Fruit fly (Drosophila melanogaster) whole organism, embryonic: ENCODE measurements around the gene CG18581.
A peak's percentile ranks its signal among the peaks of the same experiment; 100 is the strongest.

Experiments used
- Atf-2 ChIP-seq: fragments of 200-800 bp; sonication (Bioruptor generic); optimal IDR thresholded peaks from 2 replicates; lab custom pipeline; 2016; ENCODE audit warnings: missing biosample characterization, missing genetic modification characterization
- Awh ChIP-seq: fragments of 200-800 bp; sonication (Bioruptor generic); IDR thresholded peaks from 2 replicates; pipeline ENCODE4, ENCODE4 v1.3.6; 2022; ENCODE audit warnings: missing biosample characterization, missing genetic modification characterization
- Bteb2 ChIP-seq: fragments of 200-800 bp; sonication (Bioruptor generic); optimal IDR thresholded peaks from 2 replicates; lab custom pipeline; 2016; ENCODE audit warnings: missing biosample characterization, missing genetic modification characterization
- CG10209 ChIP-seq: fragments of 200-800 bp; sonication (Bioruptor generic); optimal IDR thresholded peaks from 3 replicates; lab custom pipeline; 2017; ENCODE audit warnings: missing biosample characterization, mild to moderate bottlenecking, missing genetic modification characterization, missing genetic modification reagents
- CG10431 ChIP-seq: fragments of 200-800 bp; sonication (Bioruptor generic); optimal IDR thresholded peaks from 3 replicates; lab custom pipeline; 2018; ENCODE audit warnings: missing biosample characterization, mild to moderate bottlenecking, missing genetic modification characterization
- CG11247 ChIP-seq: fragments of 200-800 bp; sonication (Bioruptor generic); IDR thresholded peaks from 2 replicates; pipeline ENCODE4 v1.3.6; 2022; ENCODE audit warnings: missing biosample characterization, missing genetic modification characterization
- CG13123 ChIP-seq: fragments of 200-800 bp; sonication (Bioruptor generic); optimal IDR thresholded peaks from 2 replicates; lab custom pipeline; 2016; ENCODE audit warnings: missing biosample characterization, missing genetic modification characterization
- CG14860 ChIP-seq: fragments of 200-800 bp; sonication (Bioruptor generic); IDR thresholded peaks from 3 replicates; pipeline ENCODE4 v1.3.6; 2022; ENCODE audit warnings: missing biosample characterization, missing genetic modification characterization; ENCODE audit not compliant: partially characterized antibody
- CG15073 ChIP-seq: fragments of 200-800 bp; sonication (Bioruptor generic); optimal IDR thresholded peaks from 2 replicates; lab custom pipeline; 2016; ENCODE audit warnings: missing biosample characterization, missing genetic modification characterization
- CG15696 ChIP-seq: fragments of 200-800 bp; sonication (Bioruptor generic); optimal IDR thresholded peaks from 2 replicates; lab custom pipeline; 2019; ENCODE audit warnings: missing biosample characterization, mild to moderate bottlenecking, missing genetic modification characterization, moderate library complexity
- CG2120 ChIP-seq: fragments of 200-800 bp; sonication (Bioruptor generic); optimal IDR thresholded peaks from 3 replicates; lab custom pipeline; 2016; ENCODE audit warnings: missing biosample characterization, missing genetic modification characterization
- CG32772 ChIP-seq: fragments of 200-800 bp; sonication (Bioruptor generic); IDR thresholded peaks from 2 replicates; pipeline ENCODE4 v1.3.6; 2022; ENCODE audit warnings: missing biosample characterization, missing genetic modification characterization
- CG3407 ChIP-seq: fragments of 200-800 bp; sonication (Bioruptor generic); optimal IDR thresholded peaks from 2 replicates; lab custom pipeline; 2018; ENCODE audit warnings: missing biosample characterization, mild to moderate bottlenecking, missing genetic modification characterization
- CG34376 ChIP-seq: fragments of 200-800 bp; sonication (Bioruptor generic); optimal IDR thresholded peaks from 2 replicates; lab custom pipeline; 2018; ENCODE audit warnings: missing biosample characterization, mild to moderate bottlenecking, missing genetic modification characterization
- CG43689 ChIP-seq: fragments of 200-800 bp; sonication (Bioruptor generic); IDR thresholded peaks from 2 replicates; pipeline ENCODE4 v1.3.6; 2022; ENCODE audit warnings: missing biosample characterization, missing genetic modification characterization
- CG6654 ChIP-seq: fragments of 200-800 bp; sonication (Bioruptor generic); optimal IDR thresholded peaks from 2 replicates; lab custom pipeline; 2017; ENCODE audit warnings: missing biosample characterization, mild to moderate bottlenecking, missing genetic modification characterization
- CG7786 ChIP-seq: fragments of 200-800 bp; sonication (Bioruptor generic); optimal IDR thresholded peaks from 2 replicates; lab custom pipeline; 2016; ENCODE audit warnings: missing biosample characterization, missing genetic modification characterization
- CG7928 ChIP-seq: fragments of 200-800 bp; sonication (Bioruptor generic); optimal IDR thresholded peaks from 2 replicates; lab custom pipeline; 2017; ENCODE audit warnings: missing biosample characterization, mild to moderate bottlenecking, missing genetic modification characterization
- CG8290 ChIP-seq, 3 experiments: fragments of 200-800 bp; sonication (Bioruptor generic); optimal IDR thresholded peaks; 2 replicates each; lab custom pipeline; 2016 to 2019; ENCODE audit warnings: missing biosample characterization in 3 of 3, missing genetic modification characterization in 3 of 3, mild to moderate bottlenecking in 2 of 3, moderate library complexity in 1 of 3
- D19B ChIP-seq: fragments of 200-800 bp; sonication (Bioruptor generic); optimal IDR thresholded peaks from 2 replicates; lab custom pipeline; 2017; ENCODE audit warnings: missing biosample characterization, mild to moderate bottlenecking, missing genetic modification characterization
- Dll ChIP-seq: fragments of 200-800 bp; sonication (Bioruptor generic); IDR thresholded peaks from 4 replicates; pipeline ENCODE4 v1.3.6; 2022; ENCODE audit warnings: missing biosample characterization, missing genetic modification characterization; ENCODE audit not compliant: partially characterized antibody
- Drgx ChIP-seq: fragments of 200-800 bp; sonication (Bioruptor generic); IDR thresholded peaks from 2 replicates; pipeline ENCODE4 v1.3.6; 2022; ENCODE audit warnings: missing biosample characterization, missing genetic modification characterization
- Hmr ChIP-seq: fragments of 200-800 bp; sonication (Bioruptor generic); optimal IDR thresholded peaks from 3 replicates; lab custom pipeline; 2017; ENCODE audit warnings: mild to moderate bottlenecking, missing biosample characterization, missing genetic modification reagents, missing genetic modification characterization
- Mes4 ChIP-seq: fragments of 200-800 bp; sonication (Bioruptor generic); optimal IDR thresholded peaks from 2 replicates; lab custom pipeline; 2016; ENCODE audit warnings: missing biosample characterization, missing genetic modification characterization
- Nf-YC ChIP-seq: fragments of 200-800 bp; optimal IDR thresholded peaks from 3 replicates; lab custom pipeline; 2019; ENCODE audit warnings: missing biosample characterization, mild to moderate bottlenecking, missing genetic modification characterization, moderate library complexity
- Opbp ChIP-seq: fragments of 200-800 bp; sonication (Bioruptor generic); IDR thresholded peaks from 3 replicates; pipeline ENCODE4 v1.3.6; 2022; ENCODE audit warnings: missing biosample characterization, missing genetic modification characterization; ENCODE audit not compliant: partially characterized antibody
- Spps ChIP-seq: fragments of 200-800 bp; sonication (Bioruptor generic); optimal IDR thresholded peaks from 2 replicates; lab custom pipeline; 2018; ENCODE audit warnings: missing biosample characterization, mild to moderate bottlenecking, missing genetic modification characterization
- TFAM ChIP-seq: fragments of 200-800 bp; sonication (Bioruptor generic); optimal IDR thresholded peaks from 2 replicates; lab custom pipeline; 2017; ENCODE audit warnings: missing biosample characterization, missing genetic modification characterization, inconsistent platforms
- Taf1 ChIP-seq: fragments of 200-800 bp; sonication (Bioruptor generic); IDR thresholded peaks from 2 replicates; pipeline ENCODE4 v1.3.6; 2022; ENCODE audit warnings: missing biosample characterization, missing genetic modification characterization
- btn ChIP-seq: fragments of 200-800 bp; sonication (Bioruptor generic); optimal IDR thresholded peaks from 2 replicates; lab custom pipeline; 2016; ENCODE audit warnings: missing biosample characterization, missing genetic modification characterization
- chm ChIP-seq: fragments of 200-800 bp; sonication (Bioruptor generic); IDR thresholded peaks from 2 replicates; pipeline ENCODE4 v1.3.6; 2022; ENCODE audit warnings: missing biosample characterization, missing genetic modification characterization
- dati ChIP-seq: fragments of 200-800 bp; sonication (Bioruptor generic); IDR thresholded peaks from 2 replicates; pipeline ENCODE4 v1.3.6; 2022; ENCODE audit warnings: missing biosample characterization, missing genetic modification characterization
- fd64A ChIP-seq: fragments of 200-800 bp; sonication (Bioruptor generic); optimal IDR thresholded peaks from 3 replicates; lab custom pipeline; 2018; ENCODE audit warnings: missing biosample characterization, mild to moderate bottlenecking, missing genetic modification characterization
- gcm2 ChIP-seq: fragments of 200-800 bp; sonication (Bioruptor generic); optimal IDR thresholded peaks from 2 replicates; lab custom pipeline; 2016; ENCODE audit warnings: missing biosample characterization, missing genetic modification characterization
- grau ChIP-seq: fragments of 200-800 bp; optimal IDR thresholded peaks from 3 replicates; lab custom pipeline; 2019; ENCODE audit warnings: missing biosample characterization, mild to moderate bottlenecking, missing genetic modification characterization, moderate library complexity
- ham ChIP-seq: fragments of 200-800 bp; sonication (Bioruptor generic); IDR thresholded peaks from 2 replicates; pipeline ENCODE4 v1.3.6; 2022; ENCODE audit warnings: missing biosample characterization, missing genetic modification characterization
- hb ChIP-seq: fragments of 200-800 bp; sonication (Bioruptor generic); IDR thresholded peaks from 3 replicates; pipeline ENCODE4 v1.3.6; 2022; ENCODE audit warnings: missing biosample characterization, missing genetic modification characterization; ENCODE audit not compliant: partially characterized antibody
- jumu ChIP-seq: fragments of 200-800 bp; sonication (Bioruptor generic); optimal IDR thresholded peaks from 3 replicates; lab custom pipeline; 2016; ENCODE audit warnings: missing biosample characterization, missing genetic modification characterization
- kah ChIP-seq: fragments of 200-800 bp; sonication (Bioruptor generic); optimal IDR thresholded peaks from 2 replicates; lab custom pipeline; 2018; ENCODE audit warnings: missing biosample characterization, mild to moderate bottlenecking, missing genetic modification characterization
- kni ChIP-seq: fragments of 200-800 bp; sonication (Bioruptor generic); optimal IDR thresholded peaks from 3 replicates; lab custom pipeline; 2017; ENCODE audit warnings: mild to moderate bottlenecking, missing biosample characterization, missing genetic modification reagents, missing genetic modification characterization
- knrl ChIP-seq: fragments of 200-800 bp; sonication (Bioruptor generic); IDR thresholded peaks from 3 replicates; pipeline ENCODE4 v1.3.6; 2022; ENCODE audit warnings: missing biosample characterization, missing genetic modification characterization; ENCODE audit not compliant: partially characterized antibody
- maf-S ChIP-seq: fragments of 200-800 bp; sonication (Bioruptor generic); optimal IDR thresholded peaks from 2 replicates; lab custom pipeline; 2016; ENCODE audit warnings: missing biosample characterization, missing genetic modification characterization
- pnt ChIP-seq: fragments of 200-800 bp; sonication (Bioruptor generic); optimal IDR thresholded peaks from 3 replicates; lab custom pipeline; 2016; ENCODE audit warnings: missing biosample characterization, missing genetic modification characterization
- psq ChIP-seq: fragments of 200-800 bp; sonication (Bioruptor generic); optimal IDR thresholded peaks from 2 replicates; lab custom pipeline; 2017; ENCODE audit warnings: missing biosample characterization, missing genetic modification characterization
- shn ChIP-seq: fragments of 200-800 bp; sonication (Bioruptor generic); optimal IDR thresholded peaks from 3 replicates; lab custom pipeline; 2016; ENCODE audit warnings: missing biosample characterization, missing genetic modification characterization
- sisA ChIP-seq: fragments of 200-800 bp; sonication (Bioruptor generic); IDR thresholded peaks from 2 replicates; pipeline ENCODE4 v1.3.6; 2022; ENCODE audit warnings: missing biosample characterization, missing genetic modification characterization
- sqz ChIP-seq: fragments of 200-800 bp; sonication (Bioruptor generic); optimal IDR thresholded peaks from 3 replicates; lab custom pipeline; 2018; ENCODE audit warnings: missing biosample characterization, mild to moderate bottlenecking, missing genetic modification characterization
- sr ChIP-seq: fragments of 200-800 bp; sonication (Bioruptor generic); IDR thresholded peaks from 3 replicates; pipeline ENCODE4 v1.3.6; 2022; ENCODE audit warnings: missing biosample characterization, missing genetic modification characterization
- vfl ChIP-seq: fragments of 200-800 bp; sonication (Bioruptor generic); optimal IDR thresholded peaks from 2 replicates; lab custom pipeline; 2016; ENCODE audit warnings: missing biosample characterization, missing genetic modification characterization
- wdn ChIP-seq: fragments of 200-800 bp; sonication (Bioruptor generic); IDR thresholded peaks from 2 replicates; pipeline ENCODE4 v1.3.6; 2022; ENCODE audit warnings: missing biosample characterization, missing genetic modification characterization

CG18581 gene

dm6 chr3L:15011638-15012335 lies 38.2 kb downstream of the CG18581 start (continued):
- TF ChIP-seq CG6654 (peak; percentile 13), grau (tag; lab: Kevin White, UChicago) (peak; percentile 78), btn (GFP tag; lab: Kevin White, UChicago) (no peak), wdn (GFP tag; lab: Robert Waterston, UW) (no peak), jumu (GFP tag; lab: Kevin White, UChicago) (peak; percentile 15), Hmr (peak; percentile 62), CG11247 (GFP tag; lab: Robert Waterston, UW) (peak; percentile 69), CG15073 (GFP tag; lab: Kevin White, UChicago) (no peak), CG7786 (GFP tag; lab: Kevin White, UChicago) (no peak), Taf1 (GFP tag; lab: Robert Waterston, UW) (peak; percentile 55; the same call in 1 of the 2 replicates), Dll (no peak), dati (GFP tag; lab: Robert Waterston, UW) (no peak), CG14860 (GFP tag; lab: Robert Waterston, UW) (no peak), CG8290 (GFP tag; optimal IDR thresholded peaks at IDR 0.05; lab: Kevin White, UChicago) (peak; percentile 28), CG8290 (tag; optimal IDR thresholded peaks at IDR 0.05; lab: Kevin White, UChicago) (no peak), sr (GFP tag; lab: Robert Waterston, UW) (no peak), kni (GFP tag; lab: Kevin White, UChicago) (no peak), sqz (GFP tag; lab: Kevin White, UChicago) (peak; percentile 65), CG3407 (GFP tag; lab: Kevin White, UChicago) (peak; percentile 62), sisA (GFP tag; lab: Robert Waterston, UW) (peak; percentile 80), kah (GFP tag; lab: Kevin White, UChicago) (peak; percentile 53), pnt (GFP tag; lab: Kevin White, UChicago) (peak; percentile 38), Nf-YC (peak; percentile 57), CG10209 (GFP tag; lab: Kevin White, UChicago) (peak; percentile 45), D19B (GFP tag; lab: Kevin White, UChicago) (peak; percentile 4), Bteb2 (GFP tag; lab: Kevin White, UChicago) (peak; percentile 33), CG34376 (GFP tag; lab: Kevin White, UChicago) (no peak), CG32772 (peak; percentile 64), knrl (GFP tag; lab: Robert Waterston, UW) (no peak), shn (GFP tag; lab: Kevin White, UChicago) (no peak), CG7928 (GFP tag; lab: Kevin White, UChicago) (no peak), Awh (GFP tag; lab: Robert Waterston, UW) (peak; percentile 65), ham (GFP tag; lab: Robert Waterston, UW) (no peak), CG13123 (GFP tag; lab: Kevin White, UChicago) (peak; percentile 13), CG15696 (tag; lab: Kevin White, UChicago) (peak; percentile 82), psq (GFP tag; lab: Kevin White, UChicago) (peak; percentile 39), hb (GFP tag; lab: Robert Waterston, UW) (no peak), CG10431 (GFP tag; lab: Kevin White, UChicago) (peak; percentile 21), CG43689 (GFP tag; lab: Robert Waterston, UW) (peak; percentile 9; the same call in 1 of the 2 replicates), Mes4 (GFP tag; lab: Kevin White, UChicago) (no peak), CG2120 (GFP tag; lab: Kevin White, UChicago) (peak; percentile 68), vfl (peak; percentile 9), fd64A (GFP tag; lab: Kevin White, UChicago) (no peak), gcm2 (no peak), Opbp (GFP tag; lab: Robert Waterston, UW) (no peak), Atf-2 (GFP tag; lab: Kevin White, UChicago) (peak; percentile 16), chm (GFP tag; lab: Robert Waterston, UW) (peak; percentile 65; the same call in 1 of the 2 replicates), Drgx (GFP tag; lab: Robert Waterston, UW) (peak; percentile 83), maf-S (GFP tag; lab: Kevin White, UChicago) (peak; percentile 23), Spps (tag; lab: Kevin White, UChicago) (peak; percentile 76), TFAM (GFP tag; lab: Kevin White, UChicago) (no peak)
